Fruit fly (Drosophila melanogaster): ENCODE data around the gene Snoo.
A peak's percentile ranks its signal among the peaks of the same experiment; 100 is the strongest.
"Not testable (repeated sequence)": the region's sequence is repeated elsewhere in the genome, so short reads cannot be mapped to it uniquely, and the experiment has no call there.

The Snoo gene

dm6 chr2L:7856380-7857127 is 127.4 kb downstream of the Snoo start, which contains the start of gene lectin-28C (continued):
- peak; percentile 35; the same call in 1 of the 3 replicates for TF ChIP-seq zfh1 (GFP tag; IDR thresholded peaks at IDR 0.05)
- peak; percentile 52; the same call in 1 of the 3 replicates for TF ChIP-seq dysf (GFP tag; IDR thresholded peaks at IDR 0.05)
- TF ChIP-seq HmgD (GFP tag; optimal IDR thresholded peaks at IDR 0.05), result peak; percentile 74
- TF ChIP-seq Dek (tag; optimal IDR thresholded peaks at IDR 0.05), result peak; percentile 2
- TF ChIP-seq pan (optimal IDR thresholded peaks at IDR 0.05), result not testable (repeated sequence)
- peak in 1 of 2 experiments; percentile 45 for TF ChIP-seq pan (GFP tag; optimal IDR thresholded peaks at IDR 0.05 in 1 of 2, IDR thresholded peaks at IDR 0.05 in 1 of 2)
- TF ChIP-seq Dref (GFP tag; IDR thresholded peaks at IDR 0.05), result 0 out of 2 replicates have a peak, but pooled peaks have one; percentile 20
- TF ChIP-seq CG42726 (GFP tag; IDR thresholded peaks at IDR 0.05; ENCODE audit: partially characterized antibody), result peak; percentile 72
- TF ChIP-seq Gug (GFP tag; IDR thresholded peaks at IDR 0.05), result peak; percentile 44; the same call in 1 of the 4 replicates
- TF ChIP-seq row (GFP tag; IDR thresholded peaks at IDR 0.05), result peak; percentile 23; the same call in 1 of the 3 replicates
- peak; percentile 15; the same call in 1 of the 2 replicates for TF ChIP-seq HLH3B (GFP tag; IDR thresholded peaks at IDR 0.05)
- peak; percentile 21; the same call in 1 of the 2 replicates for TF ChIP-seq CG11247 (GFP tag; IDR thresholded peaks at IDR 0.05)
- TF ChIP-seq CG11504 (tag; optimal IDR thresholded peaks at IDR 0.05), result peak; percentile 44
- peak; percentile 12 for TF ChIP-seq CoRest (tag; optimal IDR thresholded peaks at IDR 0.05)
- peak; percentile 8 for TF ChIP-seq CG9817 (tag; optimal IDR thresholded peaks at IDR 0.05)
- peak; percentile 97 for TF ChIP-seq stwl (tag; optimal IDR thresholded peaks at IDR 0.05)
- TF ChIP-seq CG6854 (GFP tag; optimal IDR thresholded peaks at IDR 0.05), result peak; percentile 48
- peak in 1 of 2 experiments; percentile 13 for TF ChIP-seq chif (GFP tag; optimal IDR thresholded peaks at IDR 0.05)
- peak; percentile 30 for TF ChIP-seq CG7839 (tag; optimal IDR thresholded peaks at IDR 0.05)
- TF ChIP-seq CG1603 (tag; optimal IDR thresholded peaks at IDR 0.05), result peak; percentile 49
- peak; percentile 10 for TF ChIP-seq CG17829 (tag; optimal IDR thresholded peaks at IDR 0.05)
- peak; percentile 11 for TF ChIP-seq CG2712 (tag; optimal IDR thresholded peaks at IDR 0.05)
- peak; percentile 88 for TF ChIP-seq CG6791 (GFP tag; IDR thresholded peaks at IDR 0.05; ENCODE audit: partially characterized antibody)
- TF ChIP-seq Med (GFP tag), result peak; percentile 70
- 0 out of 2 replicates have a peak, but pooled peaks have one; percentile 12 for TF ChIP-seq Scr (GFP tag; IDR thresholded peaks at IDR 0.05; ENCODE audit: partially characterized antibody)
- TF ChIP-seq nmo (GFP tag; optimal IDR thresholded peaks at IDR 0.05), result peak; percentile 26
- peak; percentile 29 for TF ChIP-seq CG17912 (GFP tag; optimal IDR thresholded peaks at IDR 0.05)
- TF ChIP-seq tna (GFP tag; IDR thresholded peaks at IDR 0.05; ENCODE audit: partially characterized antibody), result peak; percentile 32; the same call in 1 of the 2 replicates
- TF ChIP-seq CG34422 (GFP tag; IDR thresholded peaks at IDR 0.05), result peak; percentile 17; the same call in 1 of the 3 replicates
- peak; percentile 82 for TF ChIP-seq Opbp (GFP tag; IDR thresholded peaks at IDR 0.05; ENCODE audit: partially characterized antibody)
- 0 out of 3 replicates have a peak, but pooled peaks have one; percentile 20 for TF ChIP-seq ci (GFP tag; IDR thresholded peaks at IDR 0.05)
- TF ChIP-seq sob (GFP tag; IDR thresholded peaks at IDR 0.05), result peak; percentile 24; the same call in 1 of the 2 replicates
- TF ChIP-seq Bgb (GFP tag; IDR thresholded peaks at IDR 0.05; ENCODE audit: partially characterized antibody), result peak; percentile 71
- 0 out of 2 replicates have a peak, but pooled peaks have one; percentile 5 for TF ChIP-seq NFAT (GFP tag; IDR thresholded peaks at IDR 0.05)
- TF ChIP-seq ssp (GFP tag; IDR thresholded peaks at IDR 0.05), result 0 out of 2 replicates have a peak, but pooled peaks have one; percentile 7
- TF ChIP-seq CG9932 (GFP tag; IDR thresholded peaks at IDR 0.05), result 0 out of 2 replicates have a peak, but pooled peaks have one; percentile 22
- TF ChIP-seq Blimp-1 (GFP tag; optimal IDR thresholded peaks at IDR 0.05), result peak; percentile 1
- TF ChIP-seq CG3847 (GFP tag; IDR thresholded peaks at IDR 0.05), result peak; percentile 56
- TF ChIP-seq E2f2 (GFP tag; IDR thresholded peaks at IDR 0.05), result peak; percentile 68
- peak; percentile 95 for TF ChIP-seq CTCF (GFP tag; optimal IDR thresholded peaks at IDR 0.05)
- TF ChIP-seq CG13894 (tag; optimal IDR thresholded peaks at IDR 0.05), result peak; percentile 1
- TF ChIP-seq Awh (GFP tag; IDR thresholded peaks at IDR 0.05), result 0 out of 2 replicates have a peak, but pooled peaks have one; percentile 10
- peak; percentile 12 for TF ChIP-seq CG33213 (GFP tag; optimal IDR thresholded peaks at IDR 0.05)
- 0 out of 3 replicates have a peak, but pooled peaks have one; percentile 32 for TF ChIP-seq CG14860 (GFP tag; IDR thresholded peaks at IDR 0.05; ENCODE audit: partially characterized antibody)
- peak; percentile 54; the same call in 1 of the 3 replicates for TF ChIP-seq CG16813 (GFP tag; IDR thresholded peaks at IDR 0.05; ENCODE audit: partially characterized antibody)
- peak; percentile 13 for TF ChIP-seq Xbp1 (GFP tag; optimal IDR thresholded peaks at IDR 0.05)
- TF ChIP-seq Myb (GFP tag; optimal IDR thresholded peaks at IDR 0.05), result peak; percentile 91

All from whole organism, embryonic.